Worm (Caenorhabditis elegans) whole organism, L4/young adult: ENCODE results near the gene dop-6.

Source experiments
- W03F9.2 ChIP-seq: fragments of 150-350 bp; optimal IDR thresholded peaks from 2 replicates; lab custom pipeline; 2014; ENCODE audit warnings: missing biosample characterization, missing genetic modification characterization
- dao-5 ChIP-seq: sonication (generic microtip); optimal IDR thresholded peaks from 2 replicates; lab custom pipeline; 2016; ENCODE audit warnings: missing genotype, missing genetic modification characterization, moderate library complexity, missing compliant biosample characterization
- him-1 ChIP-seq: sonication (generic microtip); optimal IDR thresholded peaks from 2 replicates; lab custom pipeline; 2016; ENCODE audit warnings: missing genotype, missing genetic modification reagents, missing genetic modification characterization, missing compliant biosample characterization

- TF ChIP-seq him-1 (tag; lab: Kevin White, UChicago) (no peak), W03F9.2 (tag; lab: Kevin White, UChicago) (no peak), dao-5 (tag; lab: Kevin White, UChicago) (no peak)
These were observed 38.4 kb downstream of the dop-6 start for ce11 chrX:4359030-4359429.
